Worm (Caenorhabditis elegans): Measurements from ENCODE around the gene F35H10.10.

- TF ChIP-seq somi-1 (GFP tag; optimal IDR thresholded peaks at IDR 0.05) (no peak), dox-1 (GFP tag; IDR thresholded peaks at IDR 0.05) (no peak), unc-130 (GFP tag; optimal IDR thresholded peaks at IDR 0.05) (no peak), C17E4.6 (GFP tag; IDR thresholded peaks at IDR 0.05) (no peak), ceh-27 (GFP tag; optimal IDR thresholded peaks at IDR 0.05) (no peak), sdz-38 (tag; optimal IDR thresholded peaks at IDR 0.05) (no peak), ama-1 (optimal IDR thresholded peaks at IDR 0.05) (no peak), ama-1 (GFP tag; optimal IDR thresholded peaks at IDR 0.05) (no peak), nfya-1 (tag; optimal IDR thresholded peaks at IDR 0.05; ENCODE audit: borderline replicate concordance, insufficient read depth) (no peak), F37B4.10 (GFP tag; IDR thresholded peaks at IDR 0.05) (no peak), F57C9.4 (tag; optimal IDR thresholded peaks at IDR 0.05) (no peak), unc-62 (GFP tag; optimal IDR thresholded peaks at IDR 0.05) (no peak), nhr-80 (tag; optimal IDR thresholded peaks at IDR 0.05) (no peak), dpl-1 (GFP tag; optimal IDR thresholded peaks at IDR 0.05) (no peak)
Measured at ce11 chrIV:8303668-8304067, 9.1 kb downstream of the F35H10.10 start, which contains the start of gene vha-5.

Data from whole organism, young adult.